Fruit fly (Drosophila melanogaster) whole organism, embryonic: ENCODE results near the gene CG31798.

ENCODE experiments used
- Atf3 ChIP-seq: fragments of 200-800 bp; sonication (Bioruptor generic); optimal IDR thresholded peaks from 3 replicates; lab custom pipeline; 2016; ENCODE audit warnings: missing biosample characterization, missing genetic modification characterization
- Awh ChIP-seq: fragments of 200-800 bp; sonication (Bioruptor generic); IDR thresholded peaks from 2 replicates; pipeline ENCODE4, ENCODE4 v1.3.6; 2022; ENCODE audit warnings: missing biosample characterization, missing genetic modification characterization
- Bgb ChIP-seq: fragments of 200-800 bp; sonication (Bioruptor generic); IDR thresholded peaks from 2 replicates; pipeline ENCODE4 v1.3.6; 2022; ENCODE audit warnings: missing biosample characterization, missing genetic modification characterization; ENCODE audit not compliant: partially characterized antibody
- CG1024 ChIP-seq: fragments of 200-800 bp; sonication (Bioruptor generic); IDR thresholded peaks from 2 replicates; pipeline ENCODE4 v1.3.6; 2022; ENCODE audit warnings: missing biosample characterization, missing genetic modification characterization
- CG10274 ChIP-seq: fragments of 200-800 bp; sonication (Bioruptor generic); optimal IDR thresholded peaks from 3 replicates; lab custom pipeline; 2017; ENCODE audit warnings: missing biosample characterization, mild to moderate bottlenecking, missing genetic modification characterization
- CG10462 ChIP-seq: fragments of 200-800 bp; sonication (Bioruptor generic); optimal IDR thresholded peaks from 2 replicates; lab custom pipeline; 2016; ENCODE audit warnings: missing biosample characterization, missing genetic modification characterization
- CG10543 ChIP-seq: fragments of 200-800 bp; sonication (Bioruptor generic); optimal IDR thresholded peaks from 3 replicates; lab custom pipeline; 2017; ENCODE audit warnings: missing biosample characterization, mild to moderate bottlenecking, missing genetic modification characterization, moderate library complexity
- CG11696 ChIP-seq: fragments of 200-800 bp; sonication (Bioruptor generic); IDR thresholded peaks from 2 replicates; pipeline ENCODE4 v1.3.6; 2022; ENCODE audit warnings: missing biosample characterization, missing genetic modification characterization
- CG13894 ChIP-seq: fragments of 200-800 bp; sonication (Bioruptor generic); optimal IDR thresholded peaks from 3 replicates; lab custom pipeline; 2018; ENCODE audit warnings: missing biosample characterization, mild to moderate bottlenecking, missing genetic modification characterization, moderate library complexity
- CG15601 ChIP-seq: fragments of 200-800 bp; sonication (Bioruptor generic); optimal IDR thresholded peaks from 3 replicates; lab custom pipeline; 2019; ENCODE audit warnings: missing biosample characterization, mild to moderate bottlenecking, missing genetic modification characterization, moderate library complexity
- CG1603 ChIP-seq: fragments of 200-800 bp; sonication (Bioruptor generic); optimal IDR thresholded peaks from 2 replicates; lab custom pipeline; 2019; ENCODE audit warnings: missing biosample characterization, mild to moderate bottlenecking, missing genetic modification characterization, moderate library complexity
- CG17361 ChIP-seq: fragments of 200-800 bp; sonication (Bioruptor generic); IDR thresholded peaks from 3 replicates; pipeline ENCODE4 v1.3.6; 2022; ENCODE audit warnings: missing biosample characterization, missing genetic modification characterization
- CG18599 ChIP-seq: fragments of 200-800 bp; sonication (Bioruptor generic); optimal IDR thresholded peaks from 3 replicates; lab custom pipeline; 2017; ENCODE audit warnings: missing biosample characterization, missing genetic modification characterization, mild to moderate bottlenecking, moderate library complexity, missing genetic modification reagents
- CG2199 ChIP-seq: fragments of 200-800 bp; sonication (Bioruptor generic); IDR thresholded peaks from 3 replicates; pipeline ENCODE4 v1.3.6; 2022; ENCODE audit warnings: missing biosample characterization, missing genetic modification characterization
- CG31224 ChIP-seq: fragments of 200-800 bp; sonication (Bioruptor generic); IDR thresholded peaks from 2 replicates; pipeline ENCODE4 v1.3.6; 2022; ENCODE audit warnings: missing biosample characterization, missing genetic modification characterization
- CG34376 ChIP-seq: fragments of 200-800 bp; sonication (Bioruptor generic); optimal IDR thresholded peaks from 2 replicates; lab custom pipeline; 2018; ENCODE audit warnings: missing biosample characterization, mild to moderate bottlenecking, missing genetic modification characterization
- CG4360 ChIP-seq: fragments of 200-800 bp; sonication (Bioruptor generic); IDR thresholded peaks from 2 replicates; pipeline ENCODE4 v1.3.6; 2022; ENCODE audit warnings: missing biosample characterization, missing genetic modification characterization
- CG6654 ChIP-seq: fragments of 200-800 bp; sonication (Bioruptor generic); optimal IDR thresholded peaks from 2 replicates; lab custom pipeline; 2017; ENCODE audit warnings: missing biosample characterization, mild to moderate bottlenecking, missing genetic modification characterization
- CG7839 ChIP-seq: fragments of 200-800 bp; sonication (Bioruptor generic); optimal IDR thresholded peaks from 3 replicates; lab custom pipeline; 2018; ENCODE audit warnings: missing biosample characterization, mild to moderate bottlenecking, missing genetic modification characterization, moderate library complexity
- MESR4 ChIP-seq: fragments of 200-800 bp; sonication (Bioruptor generic); optimal IDR thresholded peaks from 2 replicates; lab custom pipeline; 2018; ENCODE audit warnings: missing biosample characterization, mild to moderate bottlenecking, missing genetic modification characterization, moderate library complexity
- Max ChIP-seq: fragments of 200-800 bp; sonication (Bioruptor generic); optimal IDR thresholded peaks from 2 replicates; lab custom pipeline; 2016; ENCODE audit warnings: missing biosample characterization, mild to moderate bottlenecking, missing genetic modification characterization
- Ptx1 ChIP-seq: fragments of 200-800 bp; sonication (Bioruptor generic); IDR thresholded peaks from 2 replicates; pipeline ENCODE4 v1.3.6; 2022; ENCODE audit warnings: missing biosample characterization, missing genetic modification characterization
- Ravus ChIP-seq: fragments of 200-800 bp; sonication (Bioruptor generic); IDR thresholded peaks from 2 replicates; pipeline ENCODE4 v1.3.6; 2022; ENCODE audit warnings: missing biosample characterization, missing genetic modification characterization
- Sox100B ChIP-seq: fragments of 200-800 bp; sonication (Bioruptor generic); optimal IDR thresholded peaks from 3 replicates; lab custom pipeline; 2018; ENCODE audit warnings: missing biosample characterization, mild to moderate bottlenecking, missing genetic modification characterization
- al ChIP-seq: fragments of 200-800 bp; sonication (Bioruptor generic); IDR thresholded peaks from 2 replicates; pipeline ENCODE4 v1.3.6; 2022; ENCODE audit warnings: missing biosample characterization, missing genetic modification characterization
- ase ChIP-seq: fragments of 200-800 bp; sonication (Bioruptor generic); IDR thresholded peaks from 3 replicates; pipeline ENCODE4 v1.3.6; 2022; ENCODE audit warnings: missing biosample characterization, missing genetic modification characterization
- ash1 ChIP-seq: fragments of 200-800 bp; sonication (Bioruptor generic); optimal IDR thresholded peaks from 2 replicates; lab custom pipeline; 2018; ENCODE audit warnings: missing biosample characterization, mild to moderate bottlenecking, missing genetic modification characterization
- ci ChIP-seq: fragments of 200-800 bp; sonication (Bioruptor generic); IDR thresholded peaks from 3 replicates; pipeline ENCODE4 v1.3.6; 2022; ENCODE audit warnings: missing biosample characterization, missing genetic modification characterization
- croc ChIP-seq: fragments of 200-800 bp; sonication (Bioruptor generic); conservative IDR thresholded peaks from 3 replicates; pipeline ENCODE4 v1.3.6; 2022; ENCODE audit warnings: missing biosample characterization, missing genetic modification characterization
- dpn ChIP-seq, 2 experiments: fragments of 200-800 bp; sonication (Bioruptor generic); optimal IDR thresholded peaks; 3 replicates each; lab custom pipeline; 2016; ENCODE audit warnings: missing biosample characterization in 2 of 2, missing genetic modification characterization in 2 of 2
- ems ChIP-seq: fragments of 200-800 bp; sonication (Bioruptor generic); optimal IDR thresholded peaks from 3 replicates; lab custom pipeline; 2016; ENCODE audit warnings: missing biosample characterization, missing genetic modification characterization
- gcm ChIP-seq: fragments of 200-800 bp; sonication (Bioruptor generic); optimal IDR thresholded peaks from 2 replicates; lab custom pipeline; 2019; ENCODE audit warnings: missing biosample characterization, mild to moderate bottlenecking, missing genetic modification characterization, moderate library complexity
- gfzf ChIP-seq: fragments of 200-800 bp; sonication (Bioruptor generic); optimal IDR thresholded peaks from 2 replicates; lab custom pipeline; 2016; ENCODE audit warnings: missing biosample characterization, mild to moderate bottlenecking, missing genetic modification characterization, moderate library complexity
- ham ChIP-seq: fragments of 200-800 bp; sonication (Bioruptor generic); IDR thresholded peaks from 2 replicates; pipeline ENCODE4 v1.3.6; 2022; ENCODE audit warnings: missing biosample characterization, missing genetic modification characterization
- hbn ChIP-seq: fragments of 200-800 bp; sonication (Bioruptor generic); IDR thresholded peaks from 2 replicates; pipeline ENCODE4 v1.3.6; 2022; ENCODE audit warnings: missing biosample characterization, missing genetic modification characterization; ENCODE audit not compliant: partially characterized antibody
- kay ChIP-seq: fragments of 200-800 bp; sonication (Bioruptor generic); optimal IDR thresholded peaks from 2 replicates; lab custom pipeline; 2016; ENCODE audit warnings: missing biosample characterization, missing genetic modification characterization
- lilli ChIP-seq: fragments of 200-800 bp; sonication (Bioruptor generic); optimal IDR thresholded peaks from 3 replicates; lab custom pipeline; 2016; ENCODE audit warnings: missing biosample characterization, missing genetic modification characterization
- otp ChIP-seq: fragments of 200-800 bp; sonication (Bioruptor generic); IDR thresholded peaks from 3 replicates; pipeline ENCODE4, ENCODE4 v1.3.6; 2022; ENCODE audit warnings: missing biosample characterization, missing genetic modification characterization
- pho ChIP-seq: fragments of 200-800 bp; sonication (Bioruptor generic); optimal IDR thresholded peaks from 2 replicates; lab custom pipeline; 2016; ENCODE audit warnings: missing biosample characterization, missing genetic modification characterization
- pum ChIP-seq: fragments of 200-800 bp; sonication (Bioruptor generic); optimal IDR thresholded peaks from 2 replicates; lab custom pipeline; 2016; ENCODE audit warnings: missing biosample characterization, missing genetic modification characterization
- ranshi ChIP-seq: fragments of 200-800 bp; sonication (Bioruptor generic); IDR thresholded peaks from 2 replicates; pipeline ENCODE4 v1.3.6; 2022; ENCODE audit warnings: missing biosample characterization, missing genetic modification characterization
- rib ChIP-seq: fragments of 200-800 bp; sonication (Bioruptor generic); IDR thresholded peaks from 2 replicates; pipeline ENCODE4 v1.3.6; 2022; ENCODE audit warnings: missing biosample characterization, missing genetic modification characterization
- row ChIP-seq: fragments of 200-800 bp; sonication (Bioruptor generic); IDR thresholded peaks from 3 replicates; pipeline ENCODE4 v1.3.6; 2022; ENCODE audit warnings: missing biosample characterization, missing genetic modification characterization
- sisA ChIP-seq: fragments of 200-800 bp; sonication (Bioruptor generic); IDR thresholded peaks from 2 replicates; pipeline ENCODE4 v1.3.6; 2022; ENCODE audit warnings: missing biosample characterization, missing genetic modification characterization
- sr ChIP-seq: fragments of 200-800 bp; sonication (Bioruptor generic); IDR thresholded peaks from 3 replicates; pipeline ENCODE4 v1.3.6; 2022; ENCODE audit warnings: missing biosample characterization, missing genetic modification characterization
- tin ChIP-seq: fragments of 200-800 bp; sonication (Bioruptor generic); optimal IDR thresholded peaks from 3 replicates; lab custom pipeline; 2016; ENCODE audit warnings: missing biosample characterization, missing genetic modification characterization
- trem ChIP-seq: fragments of 200-800 bp; optimal IDR thresholded peaks from 3 replicates; lab custom pipeline; 2019; ENCODE audit warnings: missing biosample characterization, mild to moderate bottlenecking, missing genetic modification characterization, moderate library complexity
- trh ChIP-seq: fragments of 200-800 bp; sonication (Bioruptor generic); optimal IDR thresholded peaks from 2 replicates; lab custom pipeline; 2016; ENCODE audit warnings: missing biosample characterization, missing genetic modification characterization
- vnd ChIP-seq: fragments of 200-800 bp; sonication (Bioruptor generic); IDR thresholded peaks from 3 replicates; pipeline ENCODE4 v1.3.6; 2022; ENCODE audit warnings: missing biosample characterization, missing genetic modification characterization; ENCODE audit not compliant: partially characterized antibody
- yki ChIP-seq: fragments of >200 bp; optimal IDR thresholded peaks from 3 replicates; lab custom pipeline; 2018

Gene CG31798

DNA sequence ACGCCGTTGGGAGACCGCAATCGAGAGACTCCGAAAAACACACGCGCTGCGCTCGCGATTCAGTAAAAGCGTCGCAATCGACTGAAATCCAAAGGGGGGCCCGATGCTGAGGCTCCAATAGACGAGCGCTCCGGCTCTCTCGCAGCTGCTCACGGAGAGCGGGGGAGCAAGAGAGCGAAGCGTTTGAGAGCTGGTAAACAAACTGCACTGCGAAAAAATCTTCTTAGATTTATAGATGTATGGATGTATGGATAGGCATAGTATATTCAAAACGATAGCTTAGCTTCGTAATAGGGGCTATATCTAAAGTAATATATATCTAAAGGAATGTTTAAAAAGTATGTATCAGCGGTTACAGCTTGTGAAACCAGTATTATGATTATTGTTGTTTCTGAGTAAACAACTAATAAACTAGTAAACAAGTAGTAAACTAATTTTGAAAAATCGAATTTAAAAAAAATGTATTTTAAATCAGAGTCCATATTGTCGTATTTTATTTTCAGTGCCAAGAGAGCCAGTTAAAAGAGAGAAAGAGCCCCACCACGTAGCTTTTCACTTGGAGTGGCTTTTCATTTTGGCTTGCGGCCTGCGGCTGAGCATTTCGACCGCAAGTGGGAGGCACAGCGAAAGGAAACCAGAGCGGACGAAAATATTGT is 29.6 kb downstream of the CG31798 start, which contains the start of the genes Alp12 and CG13085 (continued):
- TF ChIP-seq al (GFP tag; lab: Robert Waterston, UW) (peak; percentile 90), CG6654 (peak; percentile 91), CG13894 (tag; lab: Kevin White, UChicago) (peak; percentile 97), ham (GFP tag; lab: Robert Waterston, UW) (peak; percentile 80), ash1 (GFP tag; lab: Kevin White, UChicago) (no peak), kay (peak; percentile 95), hbn (GFP tag; lab: Robert Waterston, UW) (no peak), MESR4 (GFP tag; lab: Kevin White, UChicago) (peak; percentile 39), CG4360 (GFP tag; lab: Robert Waterston, UW) (peak; percentile 60), CG10274 (GFP tag; lab: Kevin White, UChicago) (peak; percentile 89), CG17361 (peak; percentile 99), CG11696 (GFP tag; lab: Robert Waterston, UW) (peak; percentile 81; the same call in 1 of the 2 replicates), CG31224 (GFP tag; lab: Robert Waterston, UW) (peak; percentile 92), sisA (GFP tag; lab: Robert Waterston, UW) (peak; percentile 95), Ravus (GFP tag; lab: Robert Waterston, UW) (peak; percentile 88), lilli (GFP tag; lab: Kevin White, UChicago) (peak; percentile 97), pho (GFP tag; lab: Kevin White, UChicago) (peak; percentile 95), CG10462 (peak; percentile 96), rib (GFP tag; lab: Robert Waterston, UW) (peak; percentile 94), dpn (GFP tag; optimal IDR thresholded peaks at IDR 0.05; lab: Kevin White, UChicago) (peak; percentile 95 to 97), trem (tag; lab: Kevin White, UChicago) (peak; percentile 95), Max (GFP tag; lab: Kevin White, UChicago) (peak; percentile 97), ci (GFP tag; lab: Robert Waterston, UW) (peak; percentile 93), Awh (peak; percentile 91; the same call in 1 of the 2 replicates), Ptx1 (GFP tag; lab: Robert Waterston, UW) (peak; percentile 97), croc (peak; percentile 96), CG1024 (GFP tag; lab: Robert Waterston, UW) (peak; percentile 81), Atf3 (peak; percentile 90), CG34376 (GFP tag; lab: Kevin White, UChicago) (peak; percentile 99), CG7839 (tag; lab: Kevin White, UChicago) (peak; percentile 98), Bgb (GFP tag; lab: Robert Waterston, UW) (peak; percentile 48; the same call in 1 of the 2 replicates), CG18599 (GFP tag; lab: Kevin White, UChicago) (peak; percentile 99), gcm (GFP tag; lab: Kevin White, UChicago) (peak; percentile 99), ems (GFP tag; lab: Kevin White, UChicago) (peak; percentile 94), vnd (GFP tag; lab: Robert Waterston, UW) (no peak), tin (GFP tag; lab: Kevin White, UChicago) (peak; percentile 96), CG15601 (tag; lab: Kevin White, UChicago) (peak; percentile 98), pum (GFP tag; lab: Kevin White, UChicago) (peak; percentile 94)

DNA sequence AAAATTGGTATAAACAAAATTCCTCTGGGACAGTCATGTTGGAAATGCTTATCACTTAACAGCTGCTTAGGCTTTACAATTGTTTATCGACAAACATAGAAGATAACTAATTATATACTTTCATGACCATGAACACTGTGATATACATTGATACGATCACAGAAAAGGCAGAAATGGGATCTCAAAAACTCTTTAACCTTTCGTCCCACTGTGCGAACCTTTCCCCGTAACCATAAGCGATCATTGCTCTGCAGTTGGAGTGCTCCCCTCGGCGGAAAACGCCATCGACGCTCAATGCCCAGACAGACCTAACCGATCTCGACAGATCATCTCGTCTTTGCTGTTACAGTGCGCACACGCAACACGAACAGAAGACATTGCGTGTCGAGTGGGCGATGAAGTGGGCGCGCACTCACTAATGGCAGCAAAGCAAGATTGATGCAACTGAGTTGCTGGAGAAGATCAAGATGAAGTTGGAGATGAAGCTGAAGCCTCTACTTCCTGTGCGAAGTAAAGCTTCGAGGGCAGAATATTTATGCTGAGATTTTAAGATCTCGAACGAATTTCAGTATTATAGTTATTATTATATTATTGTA is 30.4 kb downstream of the CG31798 start:
- TF ChIP-seq trh (GFP tag; lab: Kevin White, UChicago) (no peak), CG10543 (GFP tag; lab: Kevin White, UChicago) (no peak), otp (GFP tag; lab: Robert Waterston, UW) (no peak), CG2199 (GFP tag; lab: Robert Waterston, UW) (0 out of 3 replicates have a peak, but pooled peaks have one; percentile 19), gfzf (no peak), Sox100B (GFP tag; lab: Kevin White, UChicago) (no peak), ase (GFP tag; lab: Robert Waterston, UW) (0 out of 3 replicates have a peak, but pooled peaks have one; percentile 20), CG1603 (tag; lab: Kevin White, UChicago) (peak; percentile 5), vnd (GFP tag; lab: Robert Waterston, UW) (0 out of 3 replicates have a peak, but pooled peaks have one; percentile 16), yki (lab: Kevin White, UChicago) (no peak), row (GFP tag; lab: Robert Waterston, UW) (peak; percentile 13; the same call in 1 of the 3 replicates), sr (GFP tag; lab: Robert Waterston, UW) (peak; percentile 72; the same call in 2 of the 3 replicates), ranshi (no peak)
